Worm (Caenorhabditis elegans) whole organism, late embryonic: Measurements from ENCODE around the gene K02F3.12.

Experiments used
- C38D4.7 ChIP-seq: fragments of 200-800 bp; sonication (Bioruptor generic); optimal IDR thresholded peaks from 2 replicates; lab custom pipeline; 2018; ENCODE audit warnings: mild to moderate bottlenecking, missing genetic modification characterization, moderate library complexity, missing compliant biosample characterization
- K09A11.1 ChIP-seq: sonication (generic microtip); optimal IDR thresholded peaks from 2 replicates; lab custom pipeline; 2017; ENCODE audit warnings: antibody characterized with exemption, mild to moderate bottlenecking, missing genetic modification characterization, missing compliant biosample characterization; ENCODE audit not compliant: insufficient read depth
- T23F11.4 ChIP-seq: fragments of 200-800 bp; sonication (Bioruptor generic); optimal IDR thresholded peaks from 2 replicates; lab custom pipeline; 2018; ENCODE audit warnings: mild to moderate bottlenecking, missing genetic modification characterization, missing compliant biosample characterization
- ceh-18 ChIP-seq: sonication (generic microtip); optimal IDR thresholded peaks from 2 replicates; lab custom pipeline; 2016; ENCODE audit warnings: missing genetic modification characterization, missing compliant biosample characterization
- ceh-19 ChIP-seq: fragments of 200-800 bp; sonication (Bioruptor generic); optimal IDR thresholded peaks from 2 replicates; lab custom pipeline; 2018; ENCODE audit warnings: mild to moderate bottlenecking, missing genetic modification characterization, missing compliant biosample characterization
- ceh-6 ChIP-seq: fragments of 200-800 bp; sonication (Bioruptor generic); optimal IDR thresholded peaks from 2 replicates; lab custom pipeline; 2018; ENCODE audit warnings: mild to moderate bottlenecking, missing genetic modification characterization, missing compliant biosample characterization
- ceh-9 ChIP-seq: sonication (generic microtip); optimal IDR thresholded peaks from 2 replicates; lab custom pipeline; 2016; ENCODE audit warnings: mild to moderate bottlenecking, missing genetic modification characterization, inconsistent platforms, missing compliant biosample characterization
- elt-4 ChIP-seq: sonication (generic microtip); optimal IDR thresholded peaks from 2 replicates; lab custom pipeline; 2016; ENCODE audit warnings: missing genetic modification characterization, missing compliant biosample characterization
- fax-1 ChIP-seq: sonication (generic microtip); optimal IDR thresholded peaks from 2 replicates; lab custom pipeline; 2016; ENCODE audit warnings: missing genotype, missing genetic modification characterization, missing compliant biosample characterization
- fkh-10 ChIP-seq: fragments of 150-350 bp; optimal IDR thresholded peaks from 2 replicates; lab custom pipeline; 2014; ENCODE audit warnings: missing biosample characterization, missing genetic modification reagents, missing genetic modification characterization
- fkh-6 ChIP-seq: sonication (generic microtip); optimal IDR thresholded peaks from 2 replicates; lab custom pipeline; 2016; ENCODE audit warnings: missing genetic modification characterization, missing compliant biosample characterization
- gmeb-2 ChIP-seq: sonication (generic microtip); optimal IDR thresholded peaks from 2 replicates; lab custom pipeline; 2016; ENCODE audit warnings: missing genetic modification characterization, inconsistent platforms, missing compliant biosample characterization
- hlh-13 ChIP-seq: fragments of 200-800 bp; sonication (Bioruptor generic); optimal IDR thresholded peaks from 2 replicates; lab custom pipeline; 2018; ENCODE audit warnings: mild to moderate bottlenecking, missing genetic modification characterization, missing compliant biosample characterization
- hlh-30 ChIP-seq: sonication (generic microtip); optimal IDR thresholded peaks from 2 replicates; lab custom pipeline; 2017; ENCODE audit warnings: antibody characterized with exemption, missing genetic modification characterization, missing compliant biosample characterization; ENCODE audit not compliant: insufficient read depth
- hlh-6 ChIP-seq: sonication (generic microtip); optimal IDR thresholded peaks from 2 replicates; lab custom pipeline; 2016; ENCODE audit warnings: missing genotype, missing genetic modification characterization, missing compliant biosample characterization
- hlh-8 ChIP-seq: sonication (generic microtip); optimal IDR thresholded peaks from 2 replicates; lab custom pipeline; 2016; ENCODE audit warnings: missing genotype, missing genetic modification characterization, missing compliant biosample characterization
- mec-3 ChIP-seq: sonication (generic microtip); optimal IDR thresholded peaks from 2 replicates; lab custom pipeline; 2016; ENCODE audit warnings: borderline replicate concordance, missing genetic modification characterization, missing compliant biosample characterization
- nfya-1 ChIP-seq: sonication (generic microtip); optimal IDR thresholded peaks from 2 replicates; lab custom pipeline; 2017; ENCODE audit warnings: missing genetic modification characterization, mild to moderate bottlenecking, missing compliant biosample characterization, antibody characterized with exemption, moderate library complexity
- nhr-11 ChIP-seq: fragments of 150-350 bp; optimal IDR thresholded peaks from 2 replicates; lab custom pipeline; 2014; ENCODE audit warnings: missing biosample characterization, missing genetic modification characterization
- nhr-232 ChIP-seq: sonication (generic microtip); optimal IDR thresholded peaks from 2 replicates; lab custom pipeline; 2016; ENCODE audit warnings: missing genetic modification characterization, missing compliant biosample characterization
- odd-2 ChIP-seq: sonication (generic microtip); optimal IDR thresholded peaks from 2 replicates; lab custom pipeline; 2017; ENCODE audit warnings: antibody characterized with exemption, mild to moderate bottlenecking, missing genetic modification characterization, missing compliant biosample characterization
- pax-1 ChIP-seq: fragments of 150-350 bp; optimal IDR thresholded peaks from 2 replicates; lab custom pipeline; 2014; ENCODE audit warnings: missing biosample characterization, missing genetic modification characterization
- pha-2 ChIP-seq: sonication (generic microtip); optimal IDR thresholded peaks from 2 replicates; lab custom pipeline; 2017; ENCODE audit warnings: mild to moderate bottlenecking, missing genetic modification characterization, missing compliant biosample characterization
- pqm-1 ChIP-seq: sonication (generic microtip); optimal IDR thresholded peaks from 2 replicates; lab custom pipeline; 2016; ENCODE audit warnings: missing genetic modification characterization, missing compliant biosample characterization
- pros-1 ChIP-seq: fragments of 150-350 bp; optimal IDR thresholded peaks from 2 replicates; lab custom pipeline; 2014; ENCODE audit warnings: missing biosample characterization, missing genetic modification reagents, missing genetic modification characterization
- rnt-1 ChIP-seq: sonication (generic microtip); optimal IDR thresholded peaks from 2 replicates; lab custom pipeline; 2016; ENCODE audit warnings: missing genetic modification characterization, missing compliant biosample characterization
- sox-4 ChIP-seq: sonication (generic microtip); optimal IDR thresholded peaks from 2 replicates; lab custom pipeline; 2017; ENCODE audit warnings: mild to moderate bottlenecking, missing genetic modification characterization, inconsistent platforms, missing compliant biosample characterization
- tbx-2 ChIP-seq: sonication (generic microtip); optimal IDR thresholded peaks from 2 replicates; lab custom pipeline; 2016; ENCODE audit warnings: missing genetic modification characterization, missing compliant biosample characterization
- tbx-7 ChIP-seq: sonication (generic microtip); optimal IDR thresholded peaks from 2 replicates; lab custom pipeline; 2016; ENCODE audit warnings: missing genotype, missing genetic modification characterization, missing compliant biosample characterization
- ttx-3 ChIP-seq: sonication (generic microtip); optimal IDR thresholded peaks from 2 replicates; lab custom pipeline; 2016; ENCODE audit warnings: missing genetic modification reagents, missing genetic modification characterization, missing compliant biosample characterization
- unc-42 ChIP-seq: sonication (generic microtip); optimal IDR thresholded peaks from 2 replicates; lab custom pipeline; 2016; ENCODE audit warnings: missing genotype, missing genetic modification characterization, missing compliant biosample characterization
- ztf-16 ChIP-seq: sonication (generic microtip); optimal IDR thresholded peaks from 2 replicates; lab custom pipeline; 2017; ENCODE audit warnings: missing genetic modification characterization, missing compliant biosample characterization

K02F3.12 gene

DNA sequence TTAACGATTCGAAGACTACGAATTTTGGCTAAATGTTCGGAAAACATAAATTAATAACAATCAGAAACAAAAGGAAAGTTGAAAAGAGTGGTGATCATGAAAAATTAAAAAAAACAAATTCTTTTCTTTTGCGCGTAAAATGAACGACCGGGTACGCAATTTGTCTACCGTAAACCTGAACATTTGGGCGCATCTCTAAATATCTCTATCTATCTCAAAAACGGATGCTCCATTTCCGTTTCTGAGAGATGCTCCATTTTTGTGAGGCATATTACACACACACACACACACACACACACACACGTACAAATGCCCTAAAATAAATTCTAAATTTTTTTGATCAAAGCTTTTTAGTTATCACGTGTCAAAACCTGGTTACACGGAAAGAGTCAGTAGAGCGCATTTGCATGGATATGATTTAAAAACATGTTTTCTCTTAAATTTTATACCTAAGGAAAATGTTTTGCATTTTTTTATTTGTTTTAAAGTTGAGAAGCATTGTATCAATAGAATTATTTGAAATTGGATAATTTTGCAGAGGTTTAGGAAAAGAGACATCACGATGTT, 32.7 kb downstream of the K02F3.12 start:
- TF ChIP-seq unc-42, result peak; percentile 40
- TF ChIP-seq hlh-30 (tag; lab: Kevin White, UChicago), result peak; percentile 48
- TF ChIP-seq C38D4.7 (GFP tag; lab: Kevin White, UChicago), result no peak

DNA sequence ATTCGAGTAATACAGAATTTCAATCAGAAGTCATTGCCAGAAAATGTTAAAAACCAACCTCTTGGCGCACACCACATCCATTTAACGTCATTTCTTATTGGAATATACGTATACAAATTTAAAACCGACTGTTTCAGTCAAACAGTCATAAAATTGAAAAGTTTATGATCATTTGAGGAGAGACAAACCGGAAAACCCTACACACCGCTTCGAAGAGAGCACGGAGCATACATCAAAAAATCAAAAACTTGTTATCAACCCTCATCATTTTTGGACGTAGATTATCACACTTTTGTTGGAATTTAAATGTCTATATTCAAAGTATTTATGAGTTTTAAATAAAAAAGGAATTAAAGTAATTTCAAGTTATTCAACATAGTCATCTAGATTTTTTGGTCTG, 34.7 kb downstream of the K02F3.12 start, which contains the start of gene T24C4.10:
TSS of gene T24C4.10 (minus strand) at position 230 of the 400 bp plus-strand sequence.
- TF ChIP-seq odd-2 (tag; lab: Kevin White, UChicago), result no peak

DNA sequence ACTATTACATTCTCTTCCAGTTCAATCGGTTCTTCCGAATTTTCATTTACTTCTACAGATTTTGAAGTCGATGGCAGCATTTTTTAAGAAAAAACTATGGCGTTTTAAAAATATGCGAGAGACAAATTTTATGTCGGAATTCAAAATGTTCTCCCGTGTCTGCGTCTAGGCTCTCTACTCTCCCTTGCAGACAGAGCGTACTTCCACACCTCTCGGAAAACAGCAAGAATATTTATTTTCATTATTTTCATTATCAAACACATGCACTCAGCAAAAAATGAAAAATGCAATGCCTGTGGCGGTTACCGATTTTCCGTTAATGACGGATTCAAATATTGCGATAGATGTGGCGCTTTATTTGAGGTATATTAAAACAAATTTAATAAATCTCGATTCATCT, 39.2 kb downstream of the K02F3.12 start, which contains the start of the genes ztf-18 and F23H11.2:
TSS of gene ztf-18 (minus strand) at position 188 of the 400 bp plus-strand sequence.
TSS of gene F23H11.2 (plus strand) at position 223 of the 400 bp plus-strand sequence.
- no peak for TF ChIP-seq mec-3 (tag; lab: Kevin White, UChicago)
- no peak for TF ChIP-seq pros-1 (tag; lab: Kevin White, UChicago)
- TF ChIP-seq, all 69 proteins: peak for 0

DNA sequence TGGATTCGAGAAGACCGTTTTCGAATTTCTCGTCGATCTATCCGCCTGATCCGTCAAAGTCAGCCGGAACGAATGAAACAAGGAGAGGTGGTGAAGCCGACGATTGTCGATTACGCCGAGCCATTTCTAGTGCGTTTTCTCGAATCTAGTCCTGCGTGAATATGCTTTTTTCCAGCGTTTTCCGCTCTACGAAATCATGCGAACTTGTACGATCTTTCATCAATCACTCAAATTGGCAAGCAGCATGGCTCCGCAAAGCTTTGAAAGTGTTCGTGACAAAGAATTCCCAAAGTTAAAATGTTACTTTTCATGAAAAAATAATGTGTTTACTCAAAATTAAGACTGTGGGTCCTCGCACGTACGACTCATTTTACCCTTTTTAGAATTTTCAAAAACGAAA, 40.5 kb downstream of the K02F3.12 start:
- TF ChIP-seq ceh-6 (GFP tag; lab: Kevin White, UChicago) (no peak), tbx-7 (tag; lab: Kevin White, UChicago) (no peak), gmeb-2 (tag; lab: Kevin White, UChicago) (no peak), pqm-1 (no peak), fax-1 (no peak), unc-42 (no peak), T23F11.4 (no peak), sox-4 (tag; lab: Kevin White, UChicago) (no peak), ttx-3 (tag; lab: Kevin White, UChicago) (no peak), hlh-6 (tag; lab: Kevin White, UChicago) (no peak), nhr-11 (tag; lab: Kevin White, UChicago) (no peak), hlh-8 (tag; lab: Kevin White, UChicago) (no peak), K09A11.1 (tag; lab: Kevin White, UChicago) (no peak), nfya-1 (tag; lab: Kevin White, UChicago) (no peak), odd-2 (tag; lab: Kevin White, UChicago) (no peak), tbx-2 (tag; lab: Kevin White, UChicago) (no peak), ceh-19 (GFP tag; lab: Kevin White, UChicago) (no peak)

DNA sequence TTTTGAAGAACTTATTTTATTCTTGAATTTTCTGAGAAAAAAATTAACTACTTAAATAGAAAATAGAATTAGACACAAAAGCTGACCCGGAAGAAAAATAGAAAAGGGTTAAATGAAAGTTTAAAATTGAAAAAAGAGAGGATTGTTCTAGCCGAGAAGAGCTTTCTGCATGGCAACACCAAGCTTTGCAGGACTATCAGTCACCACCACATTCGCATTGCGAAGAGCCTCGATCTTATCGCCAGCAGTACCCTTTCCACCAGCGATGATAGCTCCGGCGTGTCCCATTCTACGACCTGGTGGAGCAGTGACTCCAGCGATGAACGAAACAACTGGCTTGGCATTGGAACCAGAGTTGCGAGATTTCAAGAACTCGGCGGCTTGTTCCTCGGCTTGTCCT, 43.8 kb downstream of the K02F3.12 start:
- TF ChIP-seq pha-2, result no peak
- no peak for TF ChIP-seq ztf-16 (tag; lab: Kevin White, UChicago)
- no peak for TF ChIP-seq fkh-6 (tag; lab: Kevin White, UChicago)
- no peak for TF ChIP-seq mec-3 (tag; lab: Kevin White, UChicago)
- no peak for TF ChIP-seq ttx-3 (tag; lab: Kevin White, UChicago)
- TF ChIP-seq K09A11.1 (tag; lab: Kevin White, UChicago), result no peak

DNA sequence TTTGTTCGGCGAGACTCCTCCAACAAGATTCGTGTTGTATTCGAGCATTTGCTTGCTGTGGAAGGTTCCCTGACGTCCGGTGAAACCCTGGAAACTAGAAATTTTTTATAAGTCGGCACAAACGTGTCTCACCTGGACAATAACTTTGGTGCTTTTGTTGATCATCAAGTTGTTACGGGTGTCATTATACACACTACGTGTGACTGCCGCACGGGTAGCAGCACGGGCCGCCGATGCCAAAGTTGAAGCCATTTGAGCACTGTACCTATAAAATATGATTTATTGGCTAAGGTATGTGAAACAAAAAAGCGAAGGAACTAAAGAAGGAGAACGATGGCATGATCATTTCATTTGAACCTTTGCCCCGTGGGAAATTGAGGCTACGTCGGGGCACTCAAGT, 44.8 kb downstream of the K02F3.12 start, which contains the start of gene sucl-2:
TSS of gene sucl-2 (minus strand) at position 265 of the 400 bp plus-strand sequence.
- TF ChIP-seq pax-1 (tag; lab: Kevin White, UChicago), result no peak
- no peak for TF ChIP-seq hlh-30 (tag; lab: Kevin White, UChicago)
- no peak for TF ChIP-seq ceh-18 (tag; lab: Kevin White, UChicago)

DNA sequence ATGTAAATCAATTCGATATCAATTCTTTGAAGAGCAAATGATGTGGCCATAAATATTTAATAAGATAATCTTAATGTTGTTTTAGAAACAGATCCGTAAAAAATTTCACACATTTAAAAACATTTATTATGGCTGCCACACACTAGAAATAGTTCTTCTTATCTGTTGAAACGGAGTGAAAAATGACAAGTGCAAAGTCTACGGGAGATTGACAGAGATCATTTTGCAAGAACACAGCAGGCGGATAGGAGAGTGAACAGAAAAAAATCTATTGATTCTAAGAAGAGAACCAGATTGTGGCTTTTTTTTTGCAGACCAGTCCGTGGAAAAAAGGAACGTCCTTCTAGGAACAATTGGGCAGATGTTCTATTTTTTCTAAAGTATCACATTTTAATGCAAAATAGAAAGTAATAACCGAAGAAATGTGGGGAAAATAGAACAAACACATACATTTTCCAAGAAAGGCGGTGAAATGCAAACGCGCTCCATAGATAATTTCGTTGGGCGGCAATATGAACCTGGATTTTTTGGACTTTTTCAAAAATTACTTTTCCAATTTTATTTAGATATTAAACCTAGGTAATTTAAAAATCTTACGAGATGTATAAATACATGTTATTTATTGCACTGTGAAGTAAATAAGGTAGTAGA, 45.4 kb downstream of the K02F3.12 start:
- no peak for TF ChIP-seq ttx-3 (tag; lab: Kevin White, UChicago)
- no peak for TF ChIP-seq pqm-1
- TF ChIP-seq fkh-10 (GFP tag; lab: Kevin White, UChicago), result no peak
- TF ChIP-seq nfya-1 (tag; lab: Kevin White, UChicago), result no peak
- TF ChIP-seq ceh-9 (tag; lab: Kevin White, UChicago), result no peak
- TF ChIP-seq hlh-13 (GFP tag; lab: Kevin White, UChicago), result no peak
- TF ChIP-seq hlh-30 (tag; lab: Kevin White, UChicago), result no peak
- TF ChIP-seq gmeb-2 (tag; lab: Kevin White, UChicago), result no peak
- TF ChIP-seq rnt-1 (tag; lab: Kevin White, UChicago), result no peak
- no peak for TF ChIP-seq T23F11.4
- TF ChIP-seq nhr-232 (tag; lab: Kevin White, UChicago), result no peak
- TF ChIP-seq elt-4 (tag; lab: Kevin White, UChicago), result no peak
